Fruit fly (Drosophila melanogaster) whole organism, prepupa: ENCODE measurements around the gene Cpr11A.

Source experiments
- CG11902 ChIP-seq: fragments of 200-800 bp; sonication (Bioruptor generic); optimal IDR thresholded peaks from 3 replicates; lab custom pipeline; 2016; ENCODE audit warnings: missing biosample characterization, missing genetic modification characterization
- CG1621 ChIP-seq: fragments of 200-800 bp; sonication (Bioruptor generic); optimal IDR thresholded peaks from 3 replicates; lab custom pipeline; 2018; ENCODE audit warnings: missing biosample characterization, mild to moderate bottlenecking, missing genetic modification characterization
- CG32006 ChIP-seq: fragments of 200-800 bp; sonication (Bioruptor generic); optimal IDR thresholded peaks from 3 replicates; lab custom pipeline; 2017; ENCODE audit warnings: missing biosample characterization, mild to moderate bottlenecking, missing genetic modification characterization
- CG8319 ChIP-seq: fragments of 200-800 bp; sonication (Bioruptor generic); optimal IDR thresholded peaks from 3 replicates; lab custom pipeline; 2016; ENCODE audit warnings: missing biosample characterization, missing genetic modification characterization
- CG8632 ChIP-seq: fragments of 200-800 bp; sonication (Bioruptor generic); optimal IDR thresholded peaks from 3 replicates; lab custom pipeline; 2016; ENCODE audit warnings: missing biosample characterization, missing genetic modification characterization
- Hr38 ChIP-seq: sonication (Bioruptor generic); optimal IDR thresholded peaks from 2 replicates; lab custom pipeline; 2016; ENCODE audit warnings: missing biosample characterization, missing genetic modification characterization
- Smox ChIP-seq: fragments of 200-800 bp; sonication (Bioruptor generic); optimal IDR thresholded peaks from 3 replicates; lab custom pipeline; 2016; ENCODE audit warnings: missing biosample characterization, missing genetic modification characterization
- Sox102F ChIP-seq: fragments of 200-800 bp; sonication (Bioruptor generic); optimal IDR thresholded peaks from 2 replicates; lab custom pipeline; 2016; ENCODE audit warnings: missing biosample characterization, mild to moderate bottlenecking, missing genetic modification characterization
- Sox15 ChIP-seq: fragments of 200-800 bp; sonication (Bioruptor generic); optimal IDR thresholded peaks from 3 replicates; lab custom pipeline; 2016; ENCODE audit warnings: missing biosample characterization, missing genetic modification characterization
- acj6 ChIP-seq: fragments of 200-800 bp; sonication (Bioruptor generic); optimal IDR thresholded peaks from 3 replicates; lab custom pipeline; 2016; ENCODE audit warnings: missing biosample characterization, missing genetic modification characterization
- svp ChIP-seq: fragments of 200-800 bp; sonication (Bioruptor generic); peaks from one replicate; lab custom pipeline; 2016; ENCODE audit warnings: missing biosample characterization, missing genetic modification characterization

- no peak for TF ChIP-seq acj6 (GFP tag; lab: Kevin White, UChicago)
- no peak for TF ChIP-seq CG8319 (GFP tag; lab: Kevin White, UChicago)
- no peak for TF ChIP-seq Sox102F
- no peak for TF ChIP-seq CG11902 (GFP tag; lab: Kevin White, UChicago)
- TF ChIP-seq CG32006 (GFP tag; lab: Kevin White, UChicago) = no peak
- no peak for TF ChIP-seq Hr38 (GFP tag; lab: Kevin White, UChicago)
- no peak for TF ChIP-seq Smox (GFP tag; lab: Kevin White, UChicago)
- no peak for TF ChIP-seq Sox15 (GFP tag; lab: Kevin White, UChicago)
- no peak for TF ChIP-seq CG1621 (tag; lab: Kevin White, UChicago)
- no peak for TF ChIP-seq CG8632 (GFP tag; lab: Kevin White, UChicago)
- TF ChIP-seq svp (GFP tag; lab: Kevin White, UChicago) = no peak
Observed at dm6 chrX:12486294-12487020, at the start of gene Cpr11A.
